Fruit fly (Drosophila melanogaster) whole organism: ENCODE data around the gene dock.

ENCODE experiments used
- Dll ChIP-seq: fragments of >200 bp; optimal IDR thresholded peaks from 2 replicates; lab custom pipeline; 2017
- EcR ChIP-seq, 2 experiments: fragments of >200 bp; optimal IDR thresholded peaks; 2 replicates each; lab custom pipeline; 2017; ENCODE audit warnings: missing biosample characterization in 2 of 2, missing genetic modification characterization in 2 of 2, missing genetic modification reagents in 2 of 2
- pan ChIP-seq: fragments of >200 bp; optimal IDR thresholded peaks from 2 replicates; lab custom pipeline; 2017
- psq ChIP-seq: fragments of >200 bp; optimal IDR thresholded peaks from 2 replicates; lab custom pipeline; 2017

DNA sequence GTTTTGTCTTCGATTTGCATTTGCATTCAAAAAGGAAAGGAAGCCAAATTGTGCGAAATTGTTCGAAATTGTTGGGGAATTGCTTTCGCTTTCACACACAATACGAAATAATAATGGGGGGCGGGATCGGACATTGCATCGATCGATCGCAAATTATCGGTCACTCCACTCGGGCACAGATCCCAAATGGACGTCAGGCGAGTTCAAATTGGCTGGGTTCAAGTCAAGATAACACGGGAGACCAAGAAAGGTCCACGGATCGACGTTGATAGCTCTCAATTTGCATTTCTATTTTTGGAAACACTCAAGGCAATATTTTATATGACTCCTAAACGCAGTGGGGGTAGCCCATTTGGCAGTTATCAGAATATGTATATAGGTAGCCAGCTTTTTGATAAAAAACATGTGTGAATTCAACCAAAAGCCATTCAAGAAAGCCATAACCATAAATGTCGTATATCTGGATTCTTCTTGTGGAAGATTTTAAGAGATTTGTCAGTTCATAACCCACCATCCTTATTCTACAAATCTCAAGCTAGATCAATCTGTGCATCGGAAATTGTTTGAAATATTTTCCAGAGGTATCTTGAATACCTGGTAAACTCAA, 23.5 kb downstream of the dock start:
- TF ChIP-seq EcR (GFP tag; optimal IDR thresholded peaks at IDR 0.05; lab: Kevin White, UChicago) (no peak), psq (lab: Kevin White, UChicago) (no peak), pan (lab: Kevin White, UChicago) (no peak), Dll (lab: Kevin White, UChicago) (no peak)
